Worm (Caenorhabditis elegans) whole organism, young adult: ENCODE results near the gene C32D5.10.

Source experiments
- B0035.1 ChIP-seq: sonication (generic microtip); optimal IDR thresholded peaks from 2 replicates; lab custom pipeline; 2016; ENCODE audit warnings: missing genetic modification characterization, mild to moderate bottlenecking, missing compliant biosample characterization, missing genotype, missing genetic modification reagents
- ama-1 ChIP-seq, 3 experiments: fragments of 150-350 bp in 1 of 3; sonication (generic microtip) in 2 of 3; optimal IDR thresholded peaks; 2 replicates each; lab custom pipeline; 2014 to 2018; ENCODE audit warnings: missing biosample characterization in 2 of 3, missing genetic modification characterization in 2 of 3, missing genetic modification reagents in 2 of 3
- ceh-79 ChIP-seq: sonication (generic microtip); optimal IDR thresholded peaks from 2 replicates; lab custom pipeline; 2017; ENCODE audit warnings: mild to moderate bottlenecking, missing genetic modification characterization, missing compliant biosample characterization
- madf-6 ChIP-seq: fragments of 200-800 bp; sonication (Bioruptor generic); IDR thresholded peaks from 2 replicates; pipeline ENCODE4 v1.3.6; 2022; ENCODE audit warnings: missing genetic modification reagents, missing genetic modification characterization, missing compliant biosample characterization
- sdz-38 ChIP-seq: sonication (generic microtip); optimal IDR thresholded peaks from 2 replicates; lab custom pipeline; 2016; ENCODE audit warnings: missing genotype, missing genetic modification characterization, missing compliant biosample characterization
- snpc-4 ChIP-seq, 5 experiments: fragments of 150-350 bp in 1 of 5; sonication (generic microtip) in 4 of 5; optimal IDR thresholded peaks; 2 replicates each; lab custom pipeline; 2014 to 2018; ENCODE audit warnings: missing genetic modification characterization in 5 of 5, missing biosample characterization in 3 of 5, antibody characterized with exemption in 2 of 5, mild to moderate bottlenecking in 2 of 5, missing compliant biosample characterization in 2 of 5, missing genotype in 2 of 5, moderate library complexity in 2 of 5, missing genetic modification reagents in 1 of 5

DNA sequence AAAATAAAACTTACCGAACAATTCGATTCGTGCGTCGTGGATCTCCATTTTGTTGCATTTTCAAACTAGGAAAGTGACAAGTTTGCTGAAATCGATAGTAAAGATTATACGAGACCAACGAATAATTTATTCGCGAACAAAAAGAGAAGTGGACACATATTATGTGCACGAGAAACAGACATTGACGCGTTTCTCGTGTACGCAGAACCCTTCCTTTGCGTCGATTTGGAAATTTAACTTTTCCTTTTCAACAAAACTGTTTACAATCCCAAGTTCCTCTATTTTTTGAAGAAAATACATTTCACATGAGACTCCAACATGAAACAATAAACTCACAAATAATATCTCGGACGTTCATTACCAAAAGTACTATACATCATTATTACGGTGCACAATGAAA is 9.0 kb upstream of the C32D5.10 start, which contains the start of gene K10B2.4:
- TF ChIP-seq ama-1 (optimal IDR thresholded peaks at IDR 0.05; lab: Kevin White, UChicago) = no peak
- TF ChIP-seq ama-1 (GFP tag; optimal IDR thresholded peaks at IDR 0.05; lab: Kevin White, UChicago) = peak in 1 of 2 experiments; percentile 38
- TF ChIP-seq ceh-79 (tag; lab: Kevin White, UChicago) = no peak
- TF ChIP-seq B0035.1 (tag; lab: Kevin White, UChicago) = peak; percentile 56
- no peak for TF ChIP-seq sdz-38 (tag; lab: Kevin White, UChicago)
- peak; percentile 0 for TF ChIP-seq snpc-4 (GFP tag; optimal IDR thresholded peaks at IDR 0.05; lab: Kevin White, UChicago)
- peak; percentile 22 to 42 (median 36) for TF ChIP-seq snpc-4 (tag; optimal IDR thresholded peaks at IDR 0.05; lab: Kevin White, UChicago)
- peak; percentile 50 for TF ChIP-seq madf-6 (GFP tag; lab: Robert Waterston, UW)
